Worm (Caenorhabditis elegans): ENCODE measurements around the gene mon-2.

mon-2 gene

ce11 chrIV:12078112-12078812 is 18.3 kb upstream of the mon-2 start, which contains the start of gene tmed-1 (continued):
- TF ChIP-seq madf-10 (tag; optimal IDR thresholded peaks at IDR 0.05) (no peak), ets-4 (GFP tag; optimal IDR thresholded peaks at IDR 0.05) (no peak), Y67H2A.10 (GFP tag; conservative IDR thresholded peaks at IDR 0.05) (no peak), F49E8.2 (tag; optimal IDR thresholded peaks at IDR 0.05; ENCODE audit: insufficient read depth) (no peak), K11D2.4 (GFP tag; IDR thresholded peaks at IDR 0.05) (no peak), lsl-1 (GFP tag; optimal IDR thresholded peaks at IDR 0.05) (peak; percentile 66)

- TF ChIP-seq Y56A3A.18 (GFP tag; IDR thresholded peaks at IDR 0.05) (no peak), ceh-91 (GFP tag; IDR thresholded peaks at IDR 0.05) (no peak), hrde-1 (tag; optimal IDR thresholded peaks at IDR 0.05; ENCODE audit: borderline replicate concordance) (no peak), attf-3 (GFP tag; conservative IDR thresholded peaks at IDR 0.05) (no peak), ZK185.1 (tag; optimal IDR thresholded peaks at IDR 0.05; ENCODE audit: poor library complexity, severe bottlenecking) (no peak), F39B2.1 (GFP tag; IDR thresholded peaks at IDR 0.05) (no peak), D2030.7 (GFP tag; IDR thresholded peaks at IDR 0.05) (no peak), let-526 (GFP tag; IDR thresholded peaks at IDR 0.05) (no peak), K12H6.12 (tag; optimal IDR thresholded peaks at IDR 0.05) (no peak), rpc-1 (optimal IDR thresholded peaks at IDR 0.05) (no peak), rpc-1 (tag; optimal IDR thresholded peaks at IDR 0.05) (no peak), lin-54 (GFP tag; optimal IDR thresholded peaks at IDR 0.05) (peak; percentile 26), Y95B8A.8 (GFP tag; IDR thresholded peaks at IDR 0.05) (no peak), ccch-3 (GFP tag; optimal IDR thresholded peaks at IDR 0.05) (no peak), mcd-1 (GFP tag; IDR thresholded peaks at IDR 0.05) (peak; percentile 71), F57A8.1 (GFP tag; optimal IDR thresholded peaks at IDR 0.05) (no peak), pbrm-1 (GFP tag; IDR thresholded peaks at IDR 0.05) (no peak), nfya-2 (GFP tag; IDR thresholded peaks at IDR 0.05) (no peak), hmg-20 (GFP tag; IDR thresholded peaks at IDR 0.05) (no peak), zim-3 (tag; optimal IDR thresholded peaks at IDR 0.05) (no peak), unc-62 (GFP tag; optimal IDR thresholded peaks at IDR 0.05) (no peak), attf-5 (GFP tag; optimal IDR thresholded peaks at IDR 0.05) (peak; percentile 61), lin-35 (GFP tag; optimal IDR thresholded peaks at IDR 0.05) (peak in 1 of 3 experiments; percentile 21)
Measured at ce11 chrIV:12078907-12079523, 17.6 kb upstream of the mon-2 start, which contains the start of gene lex-1. Gene lex-1, plus strand, starts transcription at chrIV:12079473.

- TF ChIP-seq C06A6.2 (GFP tag; conservative IDR thresholded peaks at IDR 0.05) = no peak
- TF ChIP-seq cebp-2 (GFP tag; IDR thresholded peaks at IDR 0.05) = no peak
- TF ChIP-seq lin-26 (GFP tag; IDR thresholded peaks at IDR 0.05) = no peak
- no peak for TF ChIP-seq bed-1 (GFP tag; IDR thresholded peaks at IDR 0.05)
- TF ChIP-seq ceh-91 (GFP tag; IDR thresholded peaks at IDR 0.05) = no peak
- no peak for TF ChIP-seq Y95B8A.8 (GFP tag; IDR thresholded peaks at IDR 0.05)
- no peak for TF ChIP-seq lsl-1 (GFP tag; optimal IDR thresholded peaks at IDR 0.05)
- TF ChIP-seq mel-28 (tag; optimal IDR thresholded peaks at IDR 0.05; ENCODE audit: borderline replicate concordance) = no peak
- TF ChIP-seq rpc-1 (optimal IDR thresholded peaks at IDR 0.05) = no peak
- TF ChIP-seq rpc-1 (tag; optimal IDR thresholded peaks at IDR 0.05) = no peak
- no peak for TF ChIP-seq pha-4 (tag; optimal IDR thresholded peaks at IDR 0.05)
- no peak for TF ChIP-seq somi-1 (GFP tag; optimal IDR thresholded peaks at IDR 0.05)
- TF ChIP-seq F39B2.1 (GFP tag; IDR thresholded peaks at IDR 0.05) = no peak
- no peak for TF ChIP-seq tbp1 (GFP tag; optimal IDR thresholded peaks at IDR 0.05)
- TF ChIP-seq hlh-12 (tag; optimal IDR thresholded peaks at IDR 0.05) = no peak
- no peak for TF ChIP-seq ztf-6 (GFP tag; IDR thresholded peaks at IDR 0.05)
- no peak for TF ChIP-seq snpc-1.1 (tag; optimal IDR thresholded peaks at IDR 0.05; ENCODE audit: insufficient read depth)
- no peak for TF ChIP-seq dpl-1 (GFP tag; optimal IDR thresholded peaks at IDR 0.05)
- no peak for TF ChIP-seq hrde-1 (tag; optimal IDR thresholded peaks at IDR 0.05; ENCODE audit: borderline replicate concordance)
- no peak for TF ChIP-seq ztf-18 (tag; optimal IDR thresholded peaks at IDR 0.05)
Measured at ce11 chrIV:12080807-12081206, 15.8 kb upstream of the mon-2 start.
